Worm (Caenorhabditis elegans): ENCODE results near the gene F48C5.2.

The F48C5.2 gene

ce11 chrX:11435488-11435887 lies 18.6 kb downstream of the F48C5.2 start:
- no peak for TF ChIP-seq dao-5 (tag; optimal IDR thresholded peaks at IDR 0.05)
- no peak for TF ChIP-seq him-1 (tag; optimal IDR thresholded peaks at IDR 0.05)
- no peak for TF ChIP-seq W03F9.2 (tag; optimal IDR thresholded peaks at IDR 0.05)

- TF ChIP-seq W03F9.2 (tag; optimal IDR thresholded peaks at IDR 0.05) = no peak
- no peak for TF ChIP-seq him-1 (tag; optimal IDR thresholded peaks at IDR 0.05)
- no peak for TF ChIP-seq dao-5 (tag; optimal IDR thresholded peaks at IDR 0.05)
These were observed 20.6 kb downstream of the F48C5.2 start, which contains the start of gene hum-4 for ce11 chrX:11433488-11433887. TSS of gene hum-4 (minus strand) at chrX:11433588.

ce11 chrX:11427550-11427949 lies 26.6 kb downstream of the F48C5.2 start:
- no peak for TF ChIP-seq him-1 (tag; optimal IDR thresholded peaks at IDR 0.05)
- TF ChIP-seq dao-5 (tag; optimal IDR thresholded peaks at IDR 0.05) = no peak
- no peak for TF ChIP-seq W03F9.2 (tag; optimal IDR thresholded peaks at IDR 0.05)

- TF ChIP-seq W03F9.2 (tag; optimal IDR thresholded peaks at IDR 0.05) (no peak), him-1 (tag; optimal IDR thresholded peaks at IDR 0.05) (no peak), dao-5 (tag; optimal IDR thresholded peaks at IDR 0.05) (no peak)
These were observed 27.5 kb downstream of the F48C5.2 start for ce11 chrX:11426647-11427046.

- TF ChIP-seq him-1 (tag; optimal IDR thresholded peaks at IDR 0.05) = no peak
- no peak for TF ChIP-seq W03F9.2 (tag; optimal IDR thresholded peaks at IDR 0.05)
- no peak for TF ChIP-seq dao-5 (tag; optimal IDR thresholded peaks at IDR 0.05)
These were observed 34.1 kb downstream of the F48C5.2 start, which contains the start of gene F46C3.6 for ce11 chrX:11419988-11420387. TSS of gene F46C3.6 (minus strand) at chrX:11420074.

ce11 chrX:11418667-11419066 lies 35.5 kb downstream of the F48C5.2 start, which contains the start of gene F46C3.2:
TSS of gene F46C3.2 (minus strand) at chrX:11418767.
- TF ChIP-seq him-1 (tag; optimal IDR thresholded peaks at IDR 0.05) (no peak), dao-5 (tag; optimal IDR thresholded peaks at IDR 0.05) (no peak), W03F9.2 (tag; optimal IDR thresholded peaks at IDR 0.05) (no peak)

- TF ChIP-seq dao-5 (tag; optimal IDR thresholded peaks at IDR 0.05) (no peak), W03F9.2 (tag; optimal IDR thresholded peaks at IDR 0.05) (no peak), him-1 (tag; optimal IDR thresholded peaks at IDR 0.05) (no peak)
These were observed 39.1 kb downstream of the F48C5.2 start, which contains the start of gene pek-1 for ce11 chrX:11414837-11415550. TSS of gene pek-1 (minus strand) at chrX:11414887.

- TF ChIP-seq him-1 (tag; optimal IDR thresholded peaks at IDR 0.05) (no peak), W03F9.2 (tag; optimal IDR thresholded peaks at IDR 0.05) (no peak)
These were observed 42.5 kb downstream of the F48C5.2 start for ce11 chrX:11411675-11412074.

- no peak for TF ChIP-seq dao-5 (tag; optimal IDR thresholded peaks at IDR 0.05)
- peak; percentile 36 for TF ChIP-seq W03F9.2 (tag; optimal IDR thresholded peaks at IDR 0.05)
These were observed 44.7 kb downstream of the F48C5.2 start for ce11 chrX:11409457-11409856.

ce11 chrX:11407682-11408335 lies 46.3 kb downstream of the F48C5.2 start, which contains the start of gene F08B12.4:
TSS of gene F08B12.4 (minus strand) at chrX:11407732.
- TF ChIP-seq him-1 (tag; optimal IDR thresholded peaks at IDR 0.05) = no peak
- TF ChIP-seq W03F9.2 (tag; optimal IDR thresholded peaks at IDR 0.05) = no peak
- no peak for TF ChIP-seq dao-5 (tag; optimal IDR thresholded peaks at IDR 0.05)

ce11 chrX:11406784-11407183 lies 47.3 kb downstream of the F48C5.2 start:
- TF ChIP-seq W03F9.2 (tag; optimal IDR thresholded peaks at IDR 0.05) (no peak), dao-5 (tag; optimal IDR thresholded peaks at IDR 0.05) (no peak), him-1 (tag; optimal IDR thresholded peaks at IDR 0.05) (no peak)

- TF ChIP-seq him-1 (tag; optimal IDR thresholded peaks at IDR 0.05) (no peak), dao-5 (tag; optimal IDR thresholded peaks at IDR 0.05) (no peak), W03F9.2 (tag; optimal IDR thresholded peaks at IDR 0.05) (no peak)
These were observed 48.2 kb downstream of the F48C5.2 start, which contains the start of gene slo-2 for ce11 chrX:11405908-11406307. TSS of gene slo-2 (minus strand) at chrX:11405931.

All from whole organism, L4/young adult.